Worm (Caenorhabditis elegans) whole organism, L4 larva: ENCODE data around the gene T10B9.9.

Source experiments
- F10B5.3 ChIP-seq: sonication (generic microtip); optimal IDR thresholded peaks from 2 replicates; lab custom pipeline; 2016; ENCODE audit warnings: mild to moderate bottlenecking, missing genetic modification characterization, missing compliant biosample characterization
- F26F4.8 ChIP-seq: fragments of 200-800 bp; sonication (Bioruptor generic); conservative IDR thresholded peaks from 2 replicates; pipeline ENCODE4 v1.3.6; 2022; ENCODE audit warnings: missing genetic modification characterization, missing compliant biosample characterization
- F44E2.7 ChIP-seq: fragments of 200-800 bp; sonication (Bioruptor generic); IDR thresholded peaks from 2 replicates; pipeline ENCODE4 v2.1.2; 2022; ENCODE audit warnings: missing genetic modification characterization, missing compliant biosample characterization
- T20F7.1 ChIP-seq: fragments of 200-800 bp; sonication (Bioruptor generic); optimal IDR thresholded peaks from 2 replicates; lab custom pipeline; 2018; ENCODE audit warnings: mild to moderate bottlenecking, missing genetic modification characterization, missing compliant biosample characterization
- T26A8.4 ChIP-seq: fragments of 200-800 bp; sonication (Bioruptor generic); IDR thresholded peaks from 2 replicates; pipeline ENCODE4 v1.3.6; 2022; ENCODE audit warnings: missing genetic modification characterization, missing compliant biosample characterization
- Y48G9A.11 ChIP-seq: fragments of 200-800 bp; sonication (Bioruptor generic); IDR thresholded peaks from 2 replicates; pipeline ENCODE4 v1.3.6; 2022; ENCODE audit warnings: missing genetic modification reagents, missing genetic modification characterization, missing compliant biosample characterization
- ama-1 ChIP-seq: fragments of 150-350 bp; optimal IDR thresholded peaks from 2 replicates; lab custom pipeline; 2014; ENCODE audit warnings: inconsistent platforms, mixed read lengths
- arid-1 ChIP-seq: fragments of 200-800 bp; sonication (Bioruptor generic); conservative IDR thresholded peaks from 2 replicates; pipeline ENCODE4 v1.3.6; 2022; ENCODE audit warnings: missing genetic modification reagents, missing genetic modification characterization, missing compliant biosample characterization
- attf-4 ChIP-seq: sonication (generic microtip); optimal IDR thresholded peaks from 3 replicates; lab custom pipeline; 2017; ENCODE audit warnings: missing biosample characterization, missing genetic modification characterization
- ctbp-1 ChIP-seq: fragments of 200-800 bp; sonication (Bioruptor generic); IDR thresholded peaks from 2 replicates; pipeline ENCODE4 v1.3.6; 2022; ENCODE audit warnings: missing genetic modification reagents, missing genetic modification characterization, missing compliant biosample characterization
- daf-16 ChIP-seq, 3 experiments: sonication (generic microtip); optimal IDR thresholded peaks; 2 replicates each; lab custom pipeline; 2016 to 2017; ENCODE audit warnings: missing genetic modification characterization in 3 of 3, missing genetic modification reagents in 3 of 3, mild to moderate bottlenecking in 2 of 3, missing compliant biosample characterization in 2 of 3, missing biosample characterization in 1 of 3, moderate library complexity in 1 of 3
- daf-8 ChIP-seq: fragments of 200-800 bp; sonication (Bioruptor generic); IDR thresholded peaks from 2 replicates; pipeline ENCODE4 v1.3.6; 2022; ENCODE audit warnings: missing genetic modification characterization, missing compliant biosample characterization
- dpl-1 ChIP-seq: fragments of 150-350 bp; optimal IDR thresholded peaks from 2 replicates; lab custom pipeline; 2014; ENCODE audit warnings: missing biosample characterization, missing genetic modification reagents, missing genetic modification characterization
- duxl-1 ChIP-seq: sonication (generic microtip); optimal IDR thresholded peaks from 2 replicates; lab custom pipeline; 2016; ENCODE audit warnings: mild to moderate bottlenecking, missing genetic modification characterization, moderate library complexity, missing compliant biosample characterization; ENCODE audit not compliant: poor library complexity
- egl-43 ChIP-seq: fragments of 200-800 bp; sonication (Bioruptor generic); IDR thresholded peaks from 2 replicates; pipeline ENCODE4 v1.3.6; 2022; ENCODE audit warnings: missing genetic modification reagents, missing genetic modification characterization, missing compliant biosample characterization
- gei-8 ChIP-seq: fragments of 200-800 bp; sonication (Bioruptor generic); optimal IDR thresholded peaks from 2 replicates; lab custom pipeline; 2018; ENCODE audit warnings: mild to moderate bottlenecking, missing genetic modification characterization, missing compliant biosample characterization
- hif-1 ChIP-seq, 2 experiments: sonication (generic microtip); optimal IDR thresholded peaks; 2 replicates each; lab custom pipeline; 2016 to 2017; ENCODE audit warnings: missing compliant biosample characterization in 2 of 2, missing genetic modification characterization in 2 of 2, missing genetic modification reagents in 2 of 2, missing genotype in 2 of 2, mild to moderate bottlenecking in 1 of 2
- hlh-11 ChIP-seq: fragments of 200-800 bp; sonication (Bioruptor generic); optimal IDR thresholded peaks from 2 replicates; lab custom pipeline; 2018; ENCODE audit warnings: mild to moderate bottlenecking, missing genetic modification characterization, missing compliant biosample characterization
- hlh-30 ChIP-seq: sonication (generic microtip); optimal IDR thresholded peaks from 2 replicates; lab custom pipeline; 2017; ENCODE audit warnings: antibody characterized with exemption, mild to moderate bottlenecking, missing genetic modification characterization, missing compliant biosample characterization; ENCODE audit not compliant: insufficient read depth
- lin-1 ChIP-seq: fragments of 200-800 bp; sonication (Bioruptor generic); IDR thresholded peaks from 2 replicates; pipeline ENCODE4 v1.3.6; 2022; ENCODE audit warnings: missing genetic modification reagents, missing genetic modification characterization, missing compliant biosample characterization
- lin-13 ChIP-seq: fragments of 150-350 bp; optimal IDR thresholded peaks from 2 replicates; lab custom pipeline; 2014; ENCODE audit warnings: missing biosample characterization, missing genetic modification reagents, missing genetic modification characterization
- lin-15B ChIP-seq: fragments of 150-350 bp; sonication (generic microtip); optimal IDR thresholded peaks from 3 replicates; lab custom pipeline; 2014; ENCODE audit warnings: missing biosample characterization, missing genetic modification characterization
- lir-3 ChIP-seq: sonication (generic microtip); optimal IDR thresholded peaks from 2 replicates; lab custom pipeline; 2016; ENCODE audit warnings: mild to moderate bottlenecking, missing genetic modification characterization, missing compliant biosample characterization
- mdt-29 ChIP-seq: fragments of 200-800 bp; sonication (Bioruptor generic); IDR thresholded peaks from 2 replicates; pipeline ENCODE4 v1.3.6; 2022; ENCODE audit warnings: missing genetic modification reagents, missing genetic modification characterization, missing compliant biosample characterization
- mep-1 ChIP-seq: fragments of 150-350 bp; sonication (generic microtip); optimal IDR thresholded peaks from 3 replicates; lab custom pipeline; 2014; ENCODE audit warnings: missing biosample characterization, missing genetic modification characterization
- nhr-10 ChIP-seq: fragments of 150-350 bp; optimal IDR thresholded peaks from 2 replicates; lab custom pipeline; 2014; ENCODE audit warnings: missing biosample characterization, missing genetic modification characterization
- nhr-102 ChIP-seq: sonication (generic microtip); optimal IDR thresholded peaks from 2 replicates; lab custom pipeline; 2016; ENCODE audit warnings: mild to moderate bottlenecking, missing genetic modification characterization, moderate library complexity, missing compliant biosample characterization
- nhr-237 ChIP-seq: sonication (generic microtip); optimal IDR thresholded peaks from 2 replicates; lab custom pipeline; 2017; ENCODE audit warnings: missing biosample characterization, missing genetic modification characterization
- nhr-41 ChIP-seq: fragments of 200-800 bp; sonication (Bioruptor generic); IDR thresholded peaks from 2 replicates; pipeline ENCODE4 v1.3.6; 2022; ENCODE audit warnings: missing genetic modification reagents, missing genetic modification characterization, missing compliant biosample characterization
- nhr-42 ChIP-seq: fragments of 200-800 bp; sonication (Bioruptor generic); IDR thresholded peaks from 2 replicates; pipeline ENCODE4 v1.3.6; 2022; ENCODE audit warnings: missing genetic modification characterization, missing compliant biosample characterization
- nhr-48 ChIP-seq: sonication (generic microtip); optimal IDR thresholded peaks from 2 replicates; lab custom pipeline; 2016; ENCODE audit warnings: mild to moderate bottlenecking, missing genetic modification characterization, missing compliant biosample characterization
- nhr-77 ChIP-seq: fragments of 150-350 bp; optimal IDR thresholded peaks from 2 replicates; lab custom pipeline; 2014; ENCODE audit warnings: missing biosample characterization, missing genetic modification characterization
- pqm-1 ChIP-seq: sonication (generic microtip); optimal IDR thresholded peaks from 2 replicates; lab custom pipeline; 2017; ENCODE audit warnings: missing biosample characterization, missing genetic modification characterization
- rbr-2 ChIP-seq: sonication (generic microtip); optimal IDR thresholded peaks from 2 replicates; lab custom pipeline; 2016; ENCODE audit warnings: missing genotype, missing genetic modification characterization, missing compliant biosample characterization
- set-16 ChIP-seq: fragments of 200-800 bp; sonication (Bioruptor generic); IDR thresholded peaks from 2 replicates; pipeline ENCODE4 v1.3.6; 2022; ENCODE audit warnings: missing genetic modification reagents, missing genetic modification characterization, missing compliant biosample characterization
- spr-1 ChIP-seq: sonication (generic microtip); optimal IDR thresholded peaks from 2 replicates; lab custom pipeline; 2016; ENCODE audit warnings: mild to moderate bottlenecking, missing genetic modification characterization, missing compliant biosample characterization
- unc-130 ChIP-seq: sonication (generic microtip); optimal IDR thresholded peaks from 2 replicates; lab custom pipeline; 2016; ENCODE audit warnings: missing genetic modification reagents, missing genetic modification characterization, missing compliant biosample characterization
- unc-62 ChIP-seq, 3 experiments: fragments of 150-350 bp in 1 of 3; sonication (generic microtip); optimal IDR thresholded peaks in 2 of 3; peaks in 1 of 3; 1 replicate in 1 of 3; 2 replicates in 2 of 3; lab custom pipeline; 2014 to 2017; ENCODE audit warnings: missing biosample characterization in 3 of 3, missing genetic modification characterization in 3 of 3, missing genetic modification reagents in 3 of 3, missing genotype in 1 of 3
- vab-7 ChIP-seq: fragments of 200-800 bp; sonication (Bioruptor generic); IDR thresholded peaks from 2 replicates; pipeline ENCODE4 v1.3.6; 2022; ENCODE audit warnings: missing genetic modification reagents, missing genetic modification characterization, missing compliant biosample characterization
- zag-1 ChIP-seq: fragments of 150-350 bp; optimal IDR thresholded peaks from 2 replicates; lab custom pipeline; 2014; ENCODE audit warnings: missing biosample characterization, missing genetic modification characterization
- zfp-2 ChIP-seq: sonication (generic microtip); optimal IDR thresholded peaks from 2 replicates; lab custom pipeline; 2016; ENCODE audit warnings: mild to moderate bottlenecking, missing genetic modification characterization, missing compliant biosample characterization

The T10B9.9 gene

DNA sequence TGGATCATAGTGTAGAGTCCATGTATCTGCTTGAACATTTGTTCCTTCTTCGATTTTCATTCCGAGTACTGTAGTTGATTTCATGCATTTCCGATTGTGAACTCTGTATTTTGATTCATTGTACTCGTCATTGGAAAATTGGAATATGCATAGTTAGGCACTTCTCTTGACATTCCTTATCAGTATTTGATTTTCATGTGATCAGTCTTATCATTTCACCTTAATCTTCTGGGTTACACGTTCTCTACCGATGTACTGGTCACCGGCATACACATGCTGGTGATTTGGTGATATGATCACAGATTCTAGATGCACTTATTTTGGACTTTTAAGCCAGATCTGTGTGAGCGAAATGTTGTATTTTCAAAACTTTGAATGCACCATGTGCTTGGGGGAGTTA, 15.5 kb upstream of the T10B9.9 start (continued):
- TF ChIP-seq set-16 (GFP tag; lab: Robert Waterston, UW) = no peak
- TF ChIP-seq daf-16 (GFP tag; optimal IDR thresholded peaks at IDR 0.05; lab: Kevin White, UChicago) = no peak
- TF ChIP-seq daf-16 (tag; optimal IDR thresholded peaks at IDR 0.05; lab: Kevin White, UChicago) = peak; percentile 82
- no peak for TF ChIP-seq zfp-2
- TF ChIP-seq duxl-1 (tag; lab: Kevin White, UChicago) = no peak
- no peak for TF ChIP-seq lin-13
- no peak for TF ChIP-seq unc-130 (GFP tag; lab: Kevin White, UChicago)
- TF ChIP-seq dpl-1 (GFP tag; lab: Kevin White, UChicago) = no peak
- TF ChIP-seq lin-15B (tag; lab: Kevin White, UChicago) = no peak
- peak; percentile 91 for TF ChIP-seq hlh-11 (tag; lab: Kevin White, UChicago)
- TF ChIP-seq daf-8 (GFP tag; lab: Robert Waterston, UW) = no peak
- TF ChIP-seq egl-43 (GFP tag; lab: Robert Waterston, UW) = no peak
- no peak for TF ChIP-seq attf-4 (tag; lab: Kevin White, UChicago)
- TF ChIP-seq F44E2.7 (GFP tag; lab: Robert Waterston, UW) = no peak
- TF ChIP-seq nhr-237 = no peak
- no peak for TF ChIP-seq F26F4.8 (GFP tag; lab: Robert Waterston, UW)
- no peak for TF ChIP-seq spr-1 (tag; lab: Kevin White, UChicago)
- TF ChIP-seq ctbp-1 = no peak
- no peak for TF ChIP-seq ama-1 (lab: Kevin White, UChicago)
- TF ChIP-seq lir-3 (tag; lab: Kevin White, UChicago) = no peak
- TF ChIP-seq nhr-77 (tag; lab: Kevin White, UChicago) = peak; percentile 88
- TF ChIP-seq nhr-102 (tag; lab: Kevin White, UChicago) = peak; percentile 93
- TF ChIP-seq mdt-29 (GFP tag; lab: Robert Waterston, UW) = no peak
- no peak for TF ChIP-seq F10B5.3
- no peak for TF ChIP-seq arid-1 (GFP tag; lab: Robert Waterston, UW)
- peak; percentile 62 for TF ChIP-seq hlh-30 (tag; lab: Kevin White, UChicago)
- TF ChIP-seq Y48G9A.11 (GFP tag; lab: Robert Waterston, UW) = no peak
- peak in 1 of 2 experiments; percentile 98 for TF ChIP-seq unc-62 (GFP tag; optimal IDR thresholded peaks at IDR 0.05 in 1 of 2; lab: Kevin White, UChicago)
- no peak for TF ChIP-seq unc-62 (tag; optimal IDR thresholded peaks at IDR 0.05; lab: Kevin White, UChicago)
- no peak for TF ChIP-seq gei-8 (GFP tag; lab: Kevin White, UChicago)
- TF ChIP-seq lin-1 (GFP tag; lab: Robert Waterston, UW) = peak; percentile 71; the same call in 1 of the 2 replicates
- peak; percentile 94 for TF ChIP-seq pqm-1
- TF ChIP-seq vab-7 (GFP tag; lab: Robert Waterston, UW) = no peak
- TF ChIP-seq mep-1 = peak; percentile 2
- TF ChIP-seq hif-1 (tag; optimal IDR thresholded peaks at IDR 0.05; lab: Kevin White, UChicago) = no peak
- TF ChIP-seq T26A8.4 (GFP tag; lab: Robert Waterston, UW) = no peak
- TF ChIP-seq zag-1 (tag; lab: Kevin White, UChicago) = no peak
- TF ChIP-seq nhr-10 = peak; percentile 57
- no peak for TF ChIP-seq nhr-42 (GFP tag; lab: Robert Waterston, UW)
- peak; percentile 72 for TF ChIP-seq nhr-48 (tag; lab: Kevin White, UChicago)
- TF ChIP-seq T20F7.1 = no peak
- no peak for TF ChIP-seq nhr-41 (GFP tag; lab: Robert Waterston, UW)
- TF ChIP-seq rbr-2 (tag; lab: Kevin White, UChicago) = no peak
